Worm (Caenorhabditis elegans) whole organism, L3 larva: Measurements from ENCODE around the gene lnkn-1.

Experiments
- R02D3.7 ChIP-seq: fragments of 150-350 bp; optimal IDR thresholded peaks from 2 replicates; lab custom pipeline; 2014; ENCODE audit warnings: missing biosample characterization, missing genetic modification characterization
- ZK546.5 ChIP-seq: sonication (generic microtip); optimal IDR thresholded peaks from 2 replicates; lab custom pipeline; 2017; ENCODE audit warnings: missing biosample characterization, missing genetic modification characterization
- aly-2 ChIP-seq: fragments of 150-350 bp; optimal IDR thresholded peaks from 2 replicates; lab custom pipeline; 2014; ENCODE audit warnings: missing biosample characterization, missing genetic modification characterization
- ceh-9 ChIP-seq: sonication (generic microtip); optimal IDR thresholded peaks from 2 replicates; lab custom pipeline; 2018; ENCODE audit warnings: missing biosample characterization, missing genetic modification characterization
- daf-12 ChIP-seq: fragments of 150-350 bp; optimal IDR thresholded peaks from 2 replicates; lab custom pipeline; 2014; ENCODE audit warnings: missing biosample characterization, missing genetic modification reagents, missing genetic modification characterization
- egl-5 ChIP-seq: fragments of 150-350 bp; optimal IDR thresholded peaks from 2 replicates; lab custom pipeline; 2017; ENCODE audit warnings: missing biosample characterization, missing genetic modification reagents, missing genetic modification characterization, inconsistent platforms
- elt-2 ChIP-seq: sonication (generic microtip); optimal IDR thresholded peaks from 2 replicates; lab custom pipeline; 2016; ENCODE audit warnings: missing genetic modification reagents, mild to moderate bottlenecking, missing genetic modification characterization, missing compliant biosample characterization
- elt-3 ChIP-seq, 3 experiments: fragments of 150-350 bp in 1 of 3; sonication (generic microtip) in 2 of 3; optimal IDR thresholded peaks; 2 replicates in 2 of 3; 4 replicates in 1 of 3; lab custom pipeline; 2014 to 2017; ENCODE audit warnings: missing biosample characterization in 3 of 3, missing genetic modification characterization in 3 of 3
- eor-1 ChIP-seq, 2 experiments: fragments of 150-350 bp; optimal IDR thresholded peaks; 2 replicates each; lab custom pipeline; 2014 to 2018; ENCODE audit warnings: missing biosample characterization in 2 of 2, missing genetic modification characterization in 2 of 2
- fkh-10 ChIP-seq: sonication (generic microtip); optimal IDR thresholded peaks from 2 replicates; lab custom pipeline; 2017; ENCODE audit warnings: missing biosample characterization, missing genetic modification reagents, missing genetic modification characterization
- fkh-2 ChIP-seq: fragments of 150-350 bp; optimal IDR thresholded peaks from 2 replicates; lab custom pipeline; 2014; ENCODE audit warnings: missing biosample characterization, missing genetic modification reagents, missing genetic modification characterization
- fos-1 ChIP-seq: fragments of 150-350 bp; optimal IDR thresholded peaks from 2 replicates; lab custom pipeline; 2014; ENCODE audit warnings: missing biosample characterization, missing genetic modification characterization
- hmg-11 ChIP-seq: sonication (generic microtip); optimal IDR thresholded peaks from 2 replicates; lab custom pipeline; 2016; ENCODE audit warnings: missing genetic modification characterization, missing compliant biosample characterization
- jun-1 ChIP-seq: fragments of 150-350 bp; optimal IDR thresholded peaks from 2 replicates; lab custom pipeline; 2014; ENCODE audit warnings: missing biosample characterization, missing genetic modification reagents, missing genetic modification characterization
- lin-15B ChIP-seq: fragments of 150-350 bp; optimal IDR thresholded peaks from 2 replicates; lab custom pipeline; 2014; ENCODE audit warnings: missing biosample characterization, missing genetic modification characterization
- lin-39 ChIP-seq: fragments of 150-350 bp; optimal IDR thresholded peaks from 2 replicates; lab custom pipeline; 2018; ENCODE audit warnings: missing biosample characterization, missing genetic modification reagents, missing genetic modification characterization
- mdl-1 ChIP-seq: fragments of 150-350 bp; optimal IDR thresholded peaks from 2 replicates; lab custom pipeline; 2014; ENCODE audit warnings: missing biosample characterization, missing genetic modification characterization
- mml-1 ChIP-seq: fragments of 150-350 bp; sonication (generic microtip); optimal IDR thresholded peaks from 3 replicates; lab custom pipeline; 2014; ENCODE audit warnings: missing biosample characterization, missing genetic modification characterization
- nfya-1 ChIP-seq: sonication (generic microtip); optimal IDR thresholded peaks from 2 replicates; lab custom pipeline; 2017; ENCODE audit warnings: missing genetic modification characterization, mild to moderate bottlenecking, missing compliant biosample characterization, antibody characterized with exemption, moderate library complexity; ENCODE audit not compliant: insufficient read depth
- nhr-11 ChIP-seq: fragments of 150-350 bp; optimal IDR thresholded peaks from 2 replicates; lab custom pipeline; 2014; ENCODE audit warnings: missing biosample characterization, missing genetic modification characterization
- nhr-12 ChIP-seq: fragments of 150-350 bp; optimal IDR thresholded peaks from 2 replicates; lab custom pipeline; 2014; ENCODE audit warnings: missing biosample characterization, missing genetic modification characterization
- nhr-23 ChIP-seq: fragments of 150-350 bp; optimal IDR thresholded peaks from 2 replicates; lab custom pipeline; 2014; ENCODE audit warnings: missing biosample characterization, missing genetic modification reagents, missing genetic modification characterization
- nhr-237 ChIP-seq: fragments of 150-350 bp; optimal IDR thresholded peaks from 2 replicates; lab custom pipeline; 2014; ENCODE audit warnings: missing biosample characterization, missing genetic modification characterization
- nhr-25 ChIP-seq: sonication (generic microtip); optimal IDR thresholded peaks from 2 replicates; lab custom pipeline; 2017; ENCODE audit warnings: missing biosample characterization, missing genetic modification characterization
- nhr-43 ChIP-seq: sonication (generic microtip); optimal IDR thresholded peaks from 2 replicates; lab custom pipeline; 2016; ENCODE audit warnings: mild to moderate bottlenecking, missing genetic modification characterization, missing compliant biosample characterization; ENCODE audit not compliant: poor library complexity, severe bottlenecking
- nhr-76 ChIP-seq: fragments of 150-350 bp; sonication (generic microtip); optimal IDR thresholded peaks from 5 replicates; lab custom pipeline; 2014; ENCODE audit warnings: missing biosample characterization, missing genetic modification characterization
- nhr-77 ChIP-seq: fragments of 150-350 bp; optimal IDR thresholded peaks from 2 replicates; lab custom pipeline; 2014; ENCODE audit warnings: missing biosample characterization, missing genetic modification characterization
- pha-4 ChIP-seq: fragments of 150-350 bp; optimal IDR thresholded peaks from 2 replicates; lab custom pipeline; 2014; ENCODE audit warnings: missing biosample characterization, missing genetic modification reagents, missing genetic modification characterization
- sea-2 ChIP-seq: fragments of 150-350 bp; sonication (generic microtip); optimal IDR thresholded peaks from 4 replicates; lab custom pipeline; 2014; ENCODE audit warnings: missing biosample characterization, missing genetic modification reagents, missing genetic modification characterization
- skn-1 ChIP-seq: fragments of 150-350 bp; optimal IDR thresholded peaks from 2 replicates; lab custom pipeline; 2014; ENCODE audit warnings: missing biosample characterization, missing genetic modification characterization
- snpc-4 ChIP-seq: fragments of 150-350 bp; optimal IDR thresholded peaks from 2 replicates; lab custom pipeline; 2014; ENCODE audit warnings: missing biosample characterization, missing genetic modification characterization
- tbx-2 ChIP-seq: sonication (generic microtip); optimal IDR thresholded peaks from 2 replicates; lab custom pipeline; 2016; ENCODE audit warnings: mild to moderate bottlenecking, missing genetic modification characterization, missing compliant biosample characterization
- unc-39 ChIP-seq: sonication (generic microtip); optimal IDR thresholded peaks from 4 replicates; lab custom pipeline; 2017; ENCODE audit warnings: missing biosample characterization, missing genetic modification characterization
- unc-62 ChIP-seq: fragments of 150-350 bp; sonication (generic microtip); optimal IDR thresholded peaks from 4 replicates; lab custom pipeline; 2014; ENCODE audit warnings: missing biosample characterization, missing genetic modification reagents, missing genetic modification characterization
- zag-1 ChIP-seq: fragments of 150-350 bp; optimal IDR thresholded peaks from 2 replicates; lab custom pipeline; 2014; ENCODE audit warnings: missing biosample characterization, missing genetic modification characterization
- ztf-11 ChIP-seq: fragments of 150-350 bp; optimal IDR thresholded peaks from 2 replicates; lab custom pipeline; 2014; ENCODE audit warnings: missing biosample characterization, missing genetic modification characterization
- ztf-4 ChIP-seq: fragments of 150-350 bp; optimal IDR thresholded peaks from 2 replicates; lab custom pipeline; 2014; ENCODE audit warnings: missing biosample characterization, missing genetic modification characterization

The lnkn-1 gene

DNA sequence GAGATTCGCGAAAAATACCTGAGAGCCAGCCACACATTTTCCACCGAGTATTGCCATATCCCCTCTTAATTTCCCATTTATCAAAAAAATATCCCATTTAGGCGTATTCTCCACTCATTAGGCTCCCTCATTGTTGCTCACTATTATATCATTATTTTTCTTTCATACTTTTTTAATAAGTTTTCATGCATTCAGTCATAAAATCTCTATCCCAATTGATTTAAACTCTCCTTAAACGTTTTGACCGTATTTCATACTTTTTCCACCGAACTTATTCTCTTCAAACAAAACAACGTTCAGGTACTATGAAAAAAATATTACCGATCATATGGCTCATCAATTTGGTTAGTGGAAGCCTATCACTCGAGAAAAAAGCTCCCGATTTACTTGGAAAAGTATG is at the start of gene lnkn-1:
TSS of gene lnkn-1 (plus strand) at position 301 of the 400 bp plus-strand sequence.
- no peak for TF ChIP-seq nhr-77 (tag; lab: Kevin White, UChicago)
- TF ChIP-seq tbx-2 (tag; lab: Kevin White, UChicago): no peak
- no peak for TF ChIP-seq ceh-9 (tag; lab: Kevin White, UChicago)
- TF ChIP-seq nhr-11: no peak
- no peak for TF ChIP-seq nhr-23
- no peak for TF ChIP-seq ztf-11 (tag; lab: Kevin White, UChicago)
- no peak for TF ChIP-seq eor-1 (tag; optimal IDR thresholded peaks at IDR 0.05; lab: Kevin White, UChicago)
- no peak for TF ChIP-seq nhr-43 (tag; lab: Kevin White, UChicago)
- TF ChIP-seq daf-12 (tag; lab: Kevin White, UChicago): no peak
- TF ChIP-seq fkh-10 (GFP tag; lab: Kevin White, UChicago): no peak
- no peak for TF ChIP-seq nhr-237
- no peak for TF ChIP-seq mdl-1 (tag; lab: Kevin White, UChicago)
- TF ChIP-seq mml-1 (tag; lab: Kevin White, UChicago): no peak
- no peak for TF ChIP-seq nhr-76 (tag; lab: Kevin White, UChicago)
- TF ChIP-seq lin-39 (tag; lab: Kevin White, UChicago): no peak
- TF ChIP-seq snpc-4 (tag; lab: Kevin White, UChicago): no peak
- no peak for TF ChIP-seq nhr-12 (tag; lab: Kevin White, UChicago)
- TF ChIP-seq hmg-11 (tag; lab: Kevin White, UChicago): no peak
- TF ChIP-seq ZK546.5: no peak

DNA sequence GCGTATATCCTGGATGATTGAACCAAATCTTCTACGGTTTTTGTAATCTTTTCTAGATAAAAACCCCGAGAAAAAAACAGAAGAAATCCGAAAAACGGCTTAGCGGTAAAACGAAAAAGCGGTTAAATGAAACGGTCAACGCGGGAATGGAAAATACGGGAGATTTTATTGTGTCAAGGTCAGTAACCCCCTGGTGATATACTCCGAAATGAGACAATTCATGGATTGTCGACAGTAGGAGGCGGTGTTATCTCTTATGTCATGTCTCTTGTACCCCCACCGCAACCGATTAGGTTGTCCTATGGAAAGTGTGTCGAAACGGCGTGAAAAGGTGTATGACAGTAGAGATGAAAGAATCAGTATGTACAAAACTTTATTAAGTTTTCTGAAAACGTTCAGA is 45.9 kb upstream of the lnkn-1 start:
- TF ChIP-seq nhr-23 (peak; percentile 57), jun-1 (tag; lab: Kevin White, UChicago) (no peak)

DNA sequence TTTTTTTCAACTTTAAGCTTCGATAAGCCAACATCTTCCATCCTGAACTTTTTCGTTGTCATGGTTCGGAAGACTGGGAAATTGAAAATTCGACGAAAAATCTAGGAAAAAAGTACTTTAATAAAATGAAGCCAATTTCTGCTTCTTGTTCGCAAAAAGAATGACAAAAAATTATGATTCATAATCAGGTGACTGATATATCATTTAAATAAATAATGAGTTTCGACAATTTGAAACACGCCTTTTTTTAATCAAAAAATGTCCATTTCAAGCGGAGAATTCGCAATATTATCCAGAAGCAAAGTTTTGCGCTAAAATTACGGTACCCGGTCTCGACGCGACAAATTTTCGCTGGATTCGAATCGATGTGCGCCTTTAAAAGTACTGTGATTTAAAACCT is 44.9 kb upstream of the lnkn-1 start, which contains the start of gene F44E2.6:
TSS of gene F44E2.6 (minus strand) at position 101 of the 400 bp plus-strand sequence.
- TF ChIP-seq mml-1 (tag; lab: Kevin White, UChicago): no peak
- no peak for TF ChIP-seq jun-1 (tag; lab: Kevin White, UChicago)
- TF ChIP-seq egl-5 (tag; lab: Kevin White, UChicago): no peak
- no peak for TF ChIP-seq sea-2
- no peak for TF ChIP-seq R02D3.7
- no peak for TF ChIP-seq ztf-4
- no peak for TF ChIP-seq pha-4 (tag; lab: Kevin White, UChicago)
- no peak for TF ChIP-seq nhr-11
- TF ChIP-seq elt-3 (tag; optimal IDR thresholded peaks at IDR 0.05; lab: Kevin White, UChicago): no peak

DNA sequence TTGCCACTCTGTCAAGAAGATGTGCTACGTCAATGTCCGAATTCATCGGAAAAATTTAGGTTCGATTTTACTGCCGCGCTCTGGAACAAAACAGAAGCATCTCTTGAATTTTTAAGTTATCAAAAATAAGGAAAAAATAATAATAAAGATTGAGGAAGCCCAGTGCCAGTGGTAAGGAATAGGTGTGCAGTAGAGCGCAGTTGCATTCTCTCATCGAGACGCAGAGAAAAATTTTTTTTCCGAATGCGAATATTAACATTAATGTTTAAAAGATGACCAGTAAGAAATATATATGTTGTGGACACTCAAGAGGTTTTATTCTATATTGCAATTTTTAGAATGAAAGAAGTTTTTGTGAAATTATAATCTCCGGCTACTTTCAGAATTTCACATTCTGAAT is 42.3 kb upstream of the lnkn-1 start:
- TF ChIP-seq lin-39 (tag; lab: Kevin White, UChicago): no peak
- TF ChIP-seq tbx-2 (tag; lab: Kevin White, UChicago): no peak
- TF ChIP-seq eor-1 (tag; optimal IDR thresholded peaks at IDR 0.05; lab: Kevin White, UChicago): no peak
- no peak for TF ChIP-seq unc-39 (tag; lab: Kevin White, UChicago)
- peak; percentile 79 for TF ChIP-seq lin-15B
- TF ChIP-seq R02D3.7: peak; percentile 9
- peak; percentile 30 for TF ChIP-seq nhr-43 (tag; lab: Kevin White, UChicago)
- no peak for TF ChIP-seq zag-1
- TF ChIP-seq hmg-11 (tag; lab: Kevin White, UChicago): peak; percentile 24
- peak; percentile 44 for TF ChIP-seq snpc-4 (tag; lab: Kevin White, UChicago)
- TF ChIP-seq pha-4 (tag; lab: Kevin White, UChicago): peak; percentile 73
- TF ChIP-seq nhr-76 (tag; lab: Kevin White, UChicago): no peak
- no peak for TF ChIP-seq skn-1 (tag; lab: Kevin White, UChicago)
- peak; percentile 32 for TF ChIP-seq nfya-1 (tag; lab: Kevin White, UChicago)
- peak; percentile 69 for TF ChIP-seq nhr-23
- no peak for TF ChIP-seq fos-1 (tag; lab: Kevin White, UChicago)
- TF ChIP-seq elt-2 (tag; lab: Kevin White, UChicago): no peak

DNA sequence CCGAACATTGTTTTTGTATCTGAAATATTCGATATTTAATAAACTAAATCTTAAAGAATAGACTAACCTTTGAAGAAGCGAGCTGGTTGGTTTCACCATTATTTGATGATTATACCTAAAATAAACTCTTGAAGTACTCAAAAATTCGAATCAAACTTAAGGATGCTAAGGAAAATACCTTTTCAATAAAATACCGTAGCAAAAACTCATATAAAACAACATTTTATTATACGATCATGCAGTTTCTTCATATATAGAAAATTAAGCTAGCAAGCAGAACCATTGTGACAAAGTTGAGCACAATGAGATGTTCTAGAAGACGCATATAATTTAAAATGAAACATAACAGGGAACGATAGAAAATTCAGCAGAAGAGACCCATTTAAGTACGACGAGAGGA is 41.7 kb upstream of the lnkn-1 start, which contains the start of gene F44E2.7:
TSS of gene F44E2.7 (minus strand) at position 101 of the 400 bp plus-strand sequence.
- TF ChIP-seq nhr-12 (tag; lab: Kevin White, UChicago) (no peak), mdl-1 (tag; lab: Kevin White, UChicago) (no peak), fos-1 (tag; lab: Kevin White, UChicago) (no peak), ceh-9 (tag; lab: Kevin White, UChicago) (no peak), snpc-4 (tag; lab: Kevin White, UChicago) (no peak), nfya-1 (tag; lab: Kevin White, UChicago) (no peak), hmg-11 (tag; lab: Kevin White, UChicago) (no peak), nhr-76 (tag; lab: Kevin White, UChicago) (no peak), ztf-4 (no peak), sea-2 (no peak), unc-39 (tag; lab: Kevin White, UChicago) (no peak), zag-1 (no peak), nhr-11 (no peak), R02D3.7 (no peak), nhr-25 (tag; lab: Kevin White, UChicago) (no peak), fkh-2 (tag; lab: Kevin White, UChicago) (no peak), tbx-2 (tag; lab: Kevin White, UChicago) (no peak), pha-4 (tag; lab: Kevin White, UChicago) (no peak), unc-62 (no peak), aly-2 (tag; lab: Kevin White, UChicago) (no peak)
